Worm (Caenorhabditis elegans): ENCODE results near the gene mrp-6.
A peak's percentile ranks its signal among the peaks of the same experiment; 100 is the strongest.

ce11 chrX:4132243-4132642 is 54.3 kb downstream of the mrp-6 start:
- no peak for TF ChIP-seq sem-2 (GFP tag; optimal IDR thresholded peaks at IDR 0.05)
- TF ChIP-seq elt-3 (tag; optimal IDR thresholded peaks at IDR 0.05): no peak
- TF ChIP-seq pha-4 (tag; optimal IDR thresholded peaks at IDR 0.05): no peak
- TF ChIP-seq lin-13 (tag; optimal IDR thresholded peaks at IDR 0.05): no peak
- TF ChIP-seq mab-5 (tag; optimal IDR thresholded peaks at IDR 0.05): no peak
- peak; percentile 23 for TF ChIP-seq elt-1 (tag; optimal IDR thresholded peaks at IDR 0.05; ENCODE audit: borderline replicate concordance, insufficient read depth)
- no peak for TF ChIP-seq ceh-39 (tag; optimal IDR thresholded peaks at IDR 0.05)
- no peak for TF ChIP-seq unc-120 (tag; optimal IDR thresholded peaks at IDR 0.05; ENCODE audit: poor library complexity, severe bottlenecking)
- no peak for TF ChIP-seq blmp-1 (tag; optimal IDR thresholded peaks at IDR 0.05)
- no peak for TF ChIP-seq nhr-28 (tag; optimal IDR thresholded peaks at IDR 0.05)
- no peak for TF ChIP-seq tbx-8 (GFP tag; optimal IDR thresholded peaks at IDR 0.05)
- no peak for TF ChIP-seq mep-1 (tag; optimal IDR thresholded peaks at IDR 0.05)
